Worm (Caenorhabditis elegans): ENCODE measurements around the gene K04B12.2.

The K04B12.2 gene

DNA sequence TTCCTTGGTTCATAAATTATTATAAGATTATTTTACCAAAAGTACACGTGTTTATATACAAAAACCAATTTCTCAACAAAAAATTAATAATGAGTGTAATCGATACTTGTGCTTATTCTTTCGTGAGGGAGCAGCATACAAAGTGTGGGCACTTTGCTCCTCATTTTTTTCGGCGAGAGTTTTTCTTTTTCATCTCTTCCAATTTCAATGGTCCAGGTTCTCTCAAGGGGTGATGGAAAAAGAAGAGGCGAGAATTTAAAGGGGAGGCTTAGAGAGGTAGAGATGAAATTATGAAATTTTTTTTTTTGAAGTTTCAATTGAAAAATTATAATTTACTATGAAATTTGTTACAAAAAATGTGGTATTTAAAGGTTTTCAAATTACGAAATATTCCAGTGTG lies 20.8 kb downstream of the K04B12.2 start:
- TF ChIP-seq F10B5.3 (tag; optimal IDR thresholded peaks at IDR 0.05) (no peak), aly-2 (tag; optimal IDR thresholded peaks at IDR 0.05) (no peak), egl-27 (tag; optimal IDR thresholded peaks at IDR 0.05) (no peak), zfp-2 (tag; optimal IDR thresholded peaks at IDR 0.05) (no peak), F49E8.2 (tag; optimal IDR thresholded peaks at IDR 0.05; ENCODE audit: borderline replicate concordance) (no peak), ces-1 (GFP tag; optimal IDR thresholded peaks at IDR 0.05) (no peak), T26A8.4 (GFP tag; IDR thresholded peaks at IDR 0.05) (no peak), pha-4 (GFP tag; IDR thresholded peaks at IDR 0.05) (no peak), pha-4 (tag; optimal IDR thresholded peaks at IDR 0.05) (no peak)

- TF ChIP-seq pqm-1 (tag; optimal IDR thresholded peaks at IDR 0.05) (peak; percentile 6), attf-4 (tag; optimal IDR thresholded peaks at IDR 0.05) (no peak), daf-8 (GFP tag; IDR thresholded peaks at IDR 0.05) (no peak), nhr-28 (tag; optimal IDR thresholded peaks at IDR 0.05) (peak; percentile 63), ctbp-1 (GFP tag; IDR thresholded peaks at IDR 0.05) (no peak), dmd-6 (GFP tag; IDR thresholded peaks at IDR 0.05) (peak; percentile 58; the same call in 1 of the 2 replicates)
These were observed 22.3 kb downstream of the K04B12.2 start for ce11 chrII:14415427-14415826.

DNA sequence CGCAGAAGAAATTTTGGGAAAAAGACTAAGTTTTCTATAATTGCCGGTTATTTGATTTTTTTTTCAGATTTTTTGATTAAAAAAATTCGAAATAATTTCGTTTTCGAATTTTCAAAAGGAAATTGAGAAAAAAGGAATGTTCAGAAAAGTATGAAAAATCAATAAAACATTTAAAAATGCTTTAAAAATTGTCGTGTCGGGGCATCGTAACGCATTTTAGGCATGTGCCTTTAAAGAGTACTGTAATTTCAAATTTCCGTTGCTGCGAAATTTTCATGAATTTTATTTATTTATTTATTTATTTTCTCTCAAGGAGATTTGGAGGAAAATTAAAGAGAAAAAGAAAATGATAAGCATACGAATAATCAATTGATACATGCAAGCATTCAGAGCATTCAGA lies 24.1 kb downstream of the K04B12.2 start:
- TF ChIP-seq snpc-4 (tag; optimal IDR thresholded peaks at IDR 0.05), result no peak

ce11 chrII:14413035-14413525 lies 24.7 kb downstream of the K04B12.2 start, which contains the start of gene exl-1:
Gene exl-1, minus strand, starts transcription at chrII:14413475.
- TF ChIP-seq nhr-237 (tag; optimal IDR thresholded peaks at IDR 0.05) (no peak), tra-1 (GFP tag; IDR thresholded peaks at IDR 0.05) (no peak), lin-15B (tag; optimal IDR thresholded peaks at IDR 0.05) (no peak), Y5F2A.4 (GFP tag; optimal IDR thresholded peaks at IDR 0.05) (no peak), dpl-1 (GFP tag; optimal IDR thresholded peaks at IDR 0.05) (peak; percentile 1), nhr-11 (tag; optimal IDR thresholded peaks at IDR 0.05) (no peak), lin-1 (GFP tag; IDR thresholded peaks at IDR 0.05) (no peak), hlh-30 (tag; optimal IDR thresholded peaks at IDR 0.05; ENCODE audit: insufficient read depth) (no peak), aha-1 (tag) (no peak), daf-19 (GFP tag; conservative IDR thresholded peaks at IDR 0.05) (0 out of 2 replicates have a peak, but pooled peaks have one; percentile 40)

ce11 chrII:14410768-14411167 lies 27.0 kb downstream of the K04B12.2 start, which contains the start of gene dsb-2:
Gene dsb-2, plus strand, starts transcription at chrII:14411095.
- TF ChIP-seq Y48G9A.11 (GFP tag; IDR thresholded peaks at IDR 0.05), result no peak
- TF ChIP-seq Y75B8A.6 (GFP tag; IDR thresholded peaks at IDR 0.05), result no peak
- no peak for TF ChIP-seq ztf-11 (tag; optimal IDR thresholded peaks at IDR 0.05)
- TF ChIP-seq unc-130 (GFP tag; optimal IDR thresholded peaks at IDR 0.05), result peak; percentile 73
- no peak for TF ChIP-seq nhr-6 (tag; optimal IDR thresholded peaks at IDR 0.05)
- TF ChIP-seq lin-38 (GFP tag; IDR thresholded peaks at IDR 0.05), result peak; percentile 54
- TF ChIP-seq snpc-4 (tag; optimal IDR thresholded peaks at IDR 0.05), result no peak
- TF ChIP-seq nhr-11 (tag; optimal IDR thresholded peaks at IDR 0.05), result no peak
- no peak for TF ChIP-seq R02D3.7 (tag; optimal IDR thresholded peaks at IDR 0.05)
- no peak for TF ChIP-seq ceh-82 (tag; optimal IDR thresholded peaks at IDR 0.05)
- no peak for TF ChIP-seq duxl-1 (tag; optimal IDR thresholded peaks at IDR 0.05; ENCODE audit: poor library complexity)
- TF ChIP-seq F49E8.2 (tag; optimal IDR thresholded peaks at IDR 0.05; ENCODE audit: borderline replicate concordance), result peak; percentile 66
- no peak for TF ChIP-seq mxl-2 (GFP tag; conservative IDR thresholded peaks at IDR 0.05)
- TF ChIP-seq lsy-2 (tag; optimal IDR thresholded peaks at IDR 0.05), result peak in 1 of 2 experiments; percentile 70
- TF ChIP-seq nhr-25 (tag; optimal IDR thresholded peaks at IDR 0.05; ENCODE audit: borderline replicate concordance, insufficient read depth), result no peak
